Worm (Caenorhabditis elegans): ENCODE measurements around the gene lsm-7.
A peak's percentile ranks its signal among the peaks of the same experiment; 100 is the strongest.

The lsm-7 gene

DNA sequence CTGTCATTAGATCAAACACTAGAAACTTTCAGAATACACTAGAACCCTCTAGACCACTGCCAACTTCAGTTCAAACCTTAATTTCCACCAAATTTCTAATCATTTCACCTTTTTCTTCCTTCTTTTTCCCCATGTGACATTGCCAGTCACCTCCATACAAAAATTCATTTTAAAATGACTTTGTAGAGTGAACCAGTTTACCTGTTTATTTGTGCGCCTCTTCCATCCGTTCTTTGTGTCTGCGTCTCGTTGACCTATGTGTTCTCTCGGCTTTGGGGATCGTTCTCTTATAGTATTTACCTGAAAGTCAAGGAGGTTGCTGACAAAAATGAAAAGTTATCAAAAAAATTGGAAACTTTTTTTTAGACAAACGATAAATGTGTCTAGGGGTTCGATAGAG, 47.3 kb downstream of the lsm-7 start:
- TF ChIP-seq daf-19 (GFP tag; conservative IDR thresholded peaks at IDR 0.05) (no peak), nhr-48 (tag; optimal IDR thresholded peaks at IDR 0.05) (no peak), T20F7.1 (GFP tag; optimal IDR thresholded peaks at IDR 0.05) (no peak), ztf-11 (tag; optimal IDR thresholded peaks at IDR 0.05) (no peak), nhr-10 (tag; optimal IDR thresholded peaks at IDR 0.05) (no peak), ztf-7 (tag; optimal IDR thresholded peaks at IDR 0.05) (no peak), daf-16 (GFP tag; optimal IDR thresholded peaks at IDR 0.05) (no peak), daf-16 (tag; optimal IDR thresholded peaks at IDR 0.05) (peak; percentile 22), lin-15B (tag; optimal IDR thresholded peaks at IDR 0.05) (no peak), ceh-82 (tag; optimal IDR thresholded peaks at IDR 0.05) (no peak), sdz-12 (GFP tag; optimal IDR thresholded peaks at IDR 0.05) (no peak), zip-11 (GFP tag; IDR thresholded peaks at IDR 0.05) (no peak), madf-5 (GFP tag; IDR thresholded peaks at IDR 0.05) (no peak), Y75B8A.6 (GFP tag; IDR thresholded peaks at IDR 0.05) (no peak), daf-8 (GFP tag; IDR thresholded peaks at IDR 0.05) (no peak), hlh-30 (tag; optimal IDR thresholded peaks at IDR 0.05; ENCODE audit: insufficient read depth) (peak; percentile 4)

DNA sequence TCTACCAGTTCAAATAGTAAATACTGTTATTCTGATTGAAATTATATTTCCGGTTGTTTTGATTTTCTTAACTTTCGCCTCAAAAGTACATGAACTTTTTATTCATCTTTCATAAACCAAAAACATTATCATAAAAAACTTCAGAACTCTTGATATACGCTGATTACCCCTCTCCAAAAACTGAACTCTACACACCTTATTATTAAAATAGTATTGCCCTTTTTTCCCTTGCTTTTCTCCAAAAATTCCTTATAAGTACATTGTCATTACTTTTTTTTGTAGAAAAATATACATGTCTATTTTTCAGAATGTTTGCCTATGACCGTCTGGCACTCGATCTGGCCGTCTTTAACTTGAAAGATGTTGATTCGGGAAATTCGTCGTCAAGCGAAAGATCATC, 48.5 kb downstream of the lsm-7 start, which contains the start of gene Y43E12A.2:
Gene Y43E12A.2, plus strand, starts transcription at position 301 of the 400 bp plus-strand sequence.
- TF ChIP-seq nhr-28 (tag; optimal IDR thresholded peaks at IDR 0.05) = no peak
- no peak for TF ChIP-seq spr-1 (tag; optimal IDR thresholded peaks at IDR 0.05)
- TF ChIP-seq pqm-1 (tag; optimal IDR thresholded peaks at IDR 0.05) = no peak
- TF ChIP-seq daf-12 (tag; optimal IDR thresholded peaks at IDR 0.05) = no peak
- TF ChIP-seq madf-5 (GFP tag; IDR thresholded peaks at IDR 0.05) = no peak
- TF ChIP-seq mep-1 (tag; optimal IDR thresholded peaks at IDR 0.05) = no peak
- no peak for TF ChIP-seq daf-8 (GFP tag; IDR thresholded peaks at IDR 0.05)

All from whole organism, L4 larva.